Fruit fly (Drosophila melanogaster) whole organism, wandering third instar larva: ENCODE measurements around the gene CG4408.
A peak's percentile ranks its signal among the peaks of the same experiment; 100 is the strongest.

Experiments
- Abd-B ChIP-seq: fragments of >200 bp; optimal IDR thresholded peaks from 2 replicates; lab custom pipeline; 2017; ENCODE audit warnings: missing biosample characterization, missing genetic modification characterization
- CG32264 ChIP-seq: fragments of 200-800 bp; sonication (Bioruptor generic); optimal IDR thresholded peaks from 2 replicates; lab custom pipeline; 2016; ENCODE audit warnings: missing biosample characterization, missing genetic modification characterization
- CG9705 ChIP-seq: fragments of 200-800 bp; sonication (Bioruptor generic); optimal IDR thresholded peaks from 2 replicates; lab custom pipeline; 2018; ENCODE audit warnings: missing biosample characterization, mild to moderate bottlenecking, missing genetic modification characterization
- CrebA ChIP-seq: fragments of 200-800 bp; sonication (Bioruptor generic); optimal IDR thresholded peaks from 2 replicates; lab custom pipeline; 2016; ENCODE audit warnings: missing biosample characterization, mild to moderate bottlenecking, missing genetic modification characterization, borderline replicate concordance
- Dif ChIP-seq: fragments of 200-275, 200-300 bp; sonication (Bioruptor generic); optimal IDR thresholded peaks from 2 replicates; lab custom pipeline; 2018; ENCODE audit warnings: missing biosample characterization, missing genetic modification characterization; ENCODE audit not compliant: partially characterized antibody
- GATAd ChIP-seq: sonication (Bioruptor generic); optimal IDR thresholded peaks from 2 replicates; lab custom pipeline; 2016; ENCODE audit warnings: missing biosample characterization, missing genetic modification characterization
- HLH106 ChIP-seq: fragments of 200-800 bp; optimal IDR thresholded peaks from 3 replicates; lab custom pipeline; 2019; ENCODE audit warnings: missing biosample characterization, mild to moderate bottlenecking, missing genetic modification characterization, moderate library complexity
- Hnf4 ChIP-seq: fragments of 200-800 bp; sonication (Bioruptor generic); optimal IDR thresholded peaks from 2 replicates; lab custom pipeline; 2016; ENCODE audit warnings: missing biosample characterization, mild to moderate bottlenecking, missing genetic modification characterization
- Hr78 ChIP-seq: fragments of >200 bp; optimal IDR thresholded peaks from 2 replicates; lab custom pipeline; 2017; ENCODE audit warnings: missing biosample characterization, missing genetic modification characterization
- Jra ChIP-seq: sonication (Bioruptor generic); optimal IDR thresholded peaks from 2 replicates; lab custom pipeline; 2016; ENCODE audit warnings: missing biosample characterization, missing genetic modification characterization
- Mio ChIP-seq: sonication (Bioruptor generic); optimal IDR thresholded peaks from 2 replicates; lab custom pipeline; 2016; ENCODE audit warnings: missing biosample characterization, missing genetic modification characterization
- OdsH ChIP-seq: fragments of 200-800 bp; sonication (Bioruptor generic); optimal IDR thresholded peaks from 2 replicates; lab custom pipeline; 2016; ENCODE audit warnings: missing biosample characterization, mild to moderate bottlenecking, missing genetic modification characterization
- Rel ChIP-seq, 2 experiments: fragments of 200-800 bp; sonication (Bioruptor generic) in 1 of 2; optimal IDR thresholded peaks; 2 replicates in 1 of 2; 3 replicates in 1 of 2; lab custom pipeline; 2016 to 2019; ENCODE audit warnings: mild to moderate bottlenecking in 2 of 2, missing biosample characterization in 2 of 2, missing genetic modification characterization in 2 of 2, moderate library complexity in 1 of 2
- Sp1 ChIP-seq: fragments of 200-800 bp; sonication (Bioruptor generic); optimal IDR thresholded peaks from 3 replicates; lab custom pipeline; 2019; ENCODE audit warnings: missing biosample characterization, mild to moderate bottlenecking, missing genetic modification characterization, moderate library complexity
- Vsx2 ChIP-seq: fragments of 200-300, 225-300 bp; sonication (Bioruptor generic); optimal IDR thresholded peaks from 2 replicates; lab custom pipeline; 2018; ENCODE audit warnings: missing biosample characterization, missing genetic modification characterization; ENCODE audit not compliant: partially characterized antibody
- br ChIP-seq: fragments of 200-800 bp; sonication (Bioruptor generic); optimal IDR thresholded peaks from 2 replicates; lab custom pipeline; 2016; ENCODE audit warnings: missing biosample characterization, missing genetic modification characterization
- dmrt93B ChIP-seq: fragments of 200-800 bp; sonication (Bioruptor generic); optimal IDR thresholded peaks from 2 replicates; lab custom pipeline; 2018; ENCODE audit warnings: missing biosample characterization, mild to moderate bottlenecking, missing genetic modification characterization
- ey ChIP-seq: fragments of 200-800 bp; sonication (Bioruptor generic); optimal IDR thresholded peaks from 2 replicates; lab custom pipeline; 2016; ENCODE audit warnings: missing biosample characterization, missing genetic modification characterization
- foxo ChIP-seq, 2 experiments: fragments of 200-800 bp; sonication (Bioruptor generic); optimal IDR thresholded peaks; 2 replicates in 1 of 2; 3 replicates in 1 of 2; lab custom pipeline; 2016 to 2017; ENCODE audit warnings: missing biosample characterization in 2 of 2, missing genetic modification characterization in 2 of 2
- fru ChIP-seq: fragments of 200-800 bp; sonication (Bioruptor generic); optimal IDR thresholded peaks from 3 replicates; lab custom pipeline; 2016; ENCODE audit warnings: missing biosample characterization, mild to moderate bottlenecking, missing genetic modification characterization
- h ChIP-seq: fragments of 200-800 bp; sonication (Bioruptor generic); optimal IDR thresholded peaks from 3 replicates; lab custom pipeline; 2016; ENCODE audit warnings: missing biosample characterization, mild to moderate bottlenecking, missing genetic modification characterization
- jim ChIP-seq: fragments of 175-275, 200-325 bp; sonication (Bioruptor generic); optimal IDR thresholded peaks from 2 replicates; lab custom pipeline; 2016; ENCODE audit warnings: missing biosample characterization, mild to moderate bottlenecking, missing genetic modification characterization
- lola ChIP-seq: fragments of >200 bp; optimal IDR thresholded peaks from 2 replicates; lab custom pipeline; 2017; ENCODE audit warnings: missing biosample characterization, missing genetic modification characterization
- psq ChIP-seq: fragments of 200-800 bp; sonication (Bioruptor generic); optimal IDR thresholded peaks from 3 replicates; lab custom pipeline; 2017; ENCODE audit warnings: missing biosample characterization, mild to moderate bottlenecking, missing genetic modification characterization, moderate library complexity
- rgr ChIP-seq: fragments of 200-800 bp; sonication (Bioruptor generic); optimal IDR thresholded peaks from 3 replicates; lab custom pipeline; 2016; ENCODE audit warnings: missing biosample characterization, mild to moderate bottlenecking, missing genetic modification characterization
- sage ChIP-seq: fragments of 200-800 bp; sonication (Bioruptor generic); optimal IDR thresholded peaks from 2 replicates; lab custom pipeline; 2016; ENCODE audit warnings: missing biosample characterization, mild to moderate bottlenecking, missing genetic modification characterization
- sv ChIP-seq: fragments of 200-800 bp; sonication (Bioruptor generic); optimal IDR thresholded peaks from 3 replicates; lab custom pipeline; 2016; ENCODE audit warnings: missing biosample characterization, missing genetic modification characterization
- tai ChIP-seq: sonication (Bioruptor generic); optimal IDR thresholded peaks from 2 replicates; lab custom pipeline; 2016; ENCODE audit warnings: missing biosample characterization, missing genetic modification characterization
- woc ChIP-seq: sonication (Bioruptor generic); optimal IDR thresholded peaks from 2 replicates; lab custom pipeline; 2016; ENCODE audit warnings: missing biosample characterization, mild to moderate bottlenecking, missing genetic modification characterization

CG4408 gene

dm6 chr3R:23341769-23342352 is 21.5 kb downstream of the CG4408 start:
- no peak for TF ChIP-seq h (GFP tag; lab: Kevin White, UChicago)
- no peak for TF ChIP-seq br (GFP tag; lab: Kevin White, UChicago)
- TF ChIP-seq OdsH (GFP tag; lab: Kevin White, UChicago) = no peak
- no peak for TF ChIP-seq Mio (GFP tag; lab: Kevin White, UChicago)
- TF ChIP-seq Rel (GFP tag; optimal IDR thresholded peaks at IDR 0.05; lab: Kevin White, UChicago) = no peak
- peak; percentile 97 for TF ChIP-seq Rel (tag; optimal IDR thresholded peaks at IDR 0.05; lab: Kevin White, UChicago)
- no peak for TF ChIP-seq CG32264 (GFP tag; lab: Kevin White, UChicago)
- no peak for TF ChIP-seq HLH106 (tag; lab: Kevin White, UChicago)
- no peak for TF ChIP-seq Vsx2 (GFP tag; lab: Kevin White, UChicago)

- TF ChIP-seq ey (GFP tag; lab: Kevin White, UChicago) = no peak
- TF ChIP-seq Hr78 (GFP tag; lab: Kevin White, UChicago) = no peak
- no peak for TF ChIP-seq lola (GFP tag; lab: Kevin White, UChicago)
- no peak for TF ChIP-seq woc (GFP tag; lab: Kevin White, UChicago)
- no peak for TF ChIP-seq psq
- no peak for TF ChIP-seq sage (GFP tag; lab: Kevin White, UChicago)
- TF ChIP-seq Hnf4 (GFP tag; lab: Kevin White, UChicago) = no peak
- no peak for TF ChIP-seq GATAd
- TF ChIP-seq Dif (GFP tag; lab: Kevin White, UChicago) = no peak
These were observed 22.8 kb downstream of the CG4408 start for dm6 chr3R:23340621-23341020.

- TF ChIP-seq dmrt93B (GFP tag; lab: Kevin White, UChicago) = no peak
- TF ChIP-seq Rel (GFP tag; optimal IDR thresholded peaks at IDR 0.05; lab: Kevin White, UChicago) = no peak
- TF ChIP-seq Rel (tag; optimal IDR thresholded peaks at IDR 0.05; lab: Kevin White, UChicago) = peak; percentile 18
These were observed 25.1 kb downstream of the CG4408 start for dm6 chr3R:23338290-23338689.

dm6 chr3R:23337183-23337825 is 26.1 kb downstream of the CG4408 start:
- TF ChIP-seq CG9705 (GFP tag; lab: Kevin White, UChicago) (no peak), psq (peak; percentile 40), Abd-B (GFP tag; lab: Kevin White, UChicago) (no peak), h (GFP tag; lab: Kevin White, UChicago) (peak; percentile 69), rgr (GFP tag; lab: Kevin White, UChicago) (peak; percentile 54), br (GFP tag; lab: Kevin White, UChicago) (peak; percentile 7), Sp1 (GFP tag; lab: Kevin White, UChicago) (peak; percentile 32), OdsH (GFP tag; lab: Kevin White, UChicago) (peak; percentile 34), Vsx2 (GFP tag; lab: Kevin White, UChicago) (no peak), Rel (GFP tag; optimal IDR thresholded peaks at IDR 0.05; lab: Kevin White, UChicago) (no peak), Rel (tag; optimal IDR thresholded peaks at IDR 0.05; lab: Kevin White, UChicago) (peak; percentile 56), woc (GFP tag; lab: Kevin White, UChicago) (peak; percentile 7), ey (GFP tag; lab: Kevin White, UChicago) (peak; percentile 65), jim (GFP tag; lab: Kevin White, UChicago) (no peak), Jra (GFP tag; lab: Kevin White, UChicago) (no peak), Hr78 (GFP tag; lab: Kevin White, UChicago) (no peak), lola (GFP tag; lab: Kevin White, UChicago) (no peak), sv (GFP tag; lab: Kevin White, UChicago) (no peak), GATAd (no peak), fru (peak; percentile 68), Hnf4 (GFP tag; lab: Kevin White, UChicago) (peak; percentile 27), Dif (GFP tag; lab: Kevin White, UChicago) (no peak), tai (peak; percentile 37), CrebA (GFP tag; lab: Kevin White, UChicago) (peak; percentile 1), HLH106 (tag; lab: Kevin White, UChicago) (peak; percentile 34), foxo (GFP tag; optimal IDR thresholded peaks at IDR 0.05; lab: Kevin White, UChicago) (peak in 1 of 2 experiments; percentile 67)
